Worm (Caenorhabditis elegans) whole organism, early embryonic: Measurements from ENCODE around the gene srxa-16.

Experiments
- B0310.2 ChIP-seq: sonication (generic microtip); optimal IDR thresholded peaks from 2 replicates; lab custom pipeline; 2016; ENCODE audit warnings: mild to moderate bottlenecking, missing genetic modification characterization, missing compliant biosample characterization
- F13C5.2 ChIP-seq: sonication (generic microtip); optimal IDR thresholded peaks from 2 replicates; lab custom pipeline; 2017; ENCODE audit warnings: mild to moderate bottlenecking, missing genetic modification characterization, inconsistent platforms, missing compliant biosample characterization
- aly-1 ChIP-seq: sonication (generic microtip); optimal IDR thresholded peaks from 2 replicates; lab custom pipeline; 2016; ENCODE audit warnings: missing genetic modification characterization, missing compliant biosample characterization
- ama-1 ChIP-seq: fragments of 150-350 bp; optimal IDR thresholded peaks from 2 replicates; lab custom pipeline; 2014
- ceh-13 ChIP-seq: fragments of 200-800 bp; sonication (Bioruptor generic); optimal IDR thresholded peaks from 2 replicates; lab custom pipeline; 2018; ENCODE audit warnings: mild to moderate bottlenecking, missing genetic modification characterization, missing compliant biosample characterization
- ceh-36 ChIP-seq: sonication (generic microtip); optimal IDR thresholded peaks from 2 replicates; lab custom pipeline; 2016; ENCODE audit warnings: missing genetic modification characterization, inconsistent platforms, missing compliant biosample characterization
- ets-7 ChIP-seq: sonication (generic microtip); optimal IDR thresholded peaks from 2 replicates; lab custom pipeline; 2016; ENCODE audit warnings: missing genotype, missing genetic modification characterization, missing compliant biosample characterization
- flt-1 ChIP-seq: fragments of 200-800 bp; sonication (Bioruptor generic); IDR thresholded peaks from 2 replicates; pipeline ENCODE4 v1.3.6; 2022; ENCODE audit warnings: missing genetic modification characterization, missing compliant biosample characterization
- hmbx-1 ChIP-seq: sonication (generic microtip); optimal IDR thresholded peaks from 2 replicates; lab custom pipeline; 2016; ENCODE audit warnings: mild to moderate bottlenecking, missing genetic modification characterization, missing compliant biosample characterization
- hmg-4 ChIP-seq: fragments of 200-800 bp; sonication (Bioruptor generic); optimal IDR thresholded peaks from 2 replicates; lab custom pipeline; 2018; ENCODE audit warnings: mild to moderate bottlenecking, missing genetic modification characterization, missing compliant biosample characterization
- hnd-1 ChIP-seq: sonication (generic microtip); optimal IDR thresholded peaks from 2 replicates; lab custom pipeline; 2016; ENCODE audit warnings: missing genetic modification characterization, missing compliant biosample characterization
- pes-1 ChIP-seq: fragments of 200-800 bp; sonication (Bioruptor generic); IDR thresholded peaks from 2 replicates; pipeline ENCODE4 v1.3.6; 2022; ENCODE audit warnings: missing genetic modification reagents, missing genetic modification characterization, missing compliant biosample characterization
- scrt-1 ChIP-seq: fragments of 200-800 bp; sonication (Bioruptor generic); IDR thresholded peaks from 2 replicates; pipeline ENCODE4 v1.3.6; 2022; ENCODE audit warnings: missing genetic modification characterization, missing compliant biosample characterization
- sea-1 ChIP-seq: fragments of 200-800 bp; sonication (Bioruptor generic); conservative IDR thresholded peaks from 2 replicates; pipeline ENCODE4 v1.3.6; 2022; ENCODE audit warnings: missing genetic modification characterization, missing compliant biosample characterization
- tbx-11 ChIP-seq: fragments of 200-800 bp; sonication (Bioruptor generic); IDR thresholded peaks from 2 replicates; pipeline ENCODE4 v1.3.6; 2022; ENCODE audit warnings: missing genetic modification characterization, missing compliant biosample characterization
- tbx-37 ChIP-seq: fragments of 200-800 bp; sonication (Bioruptor generic); conservative IDR thresholded peaks from 2 replicates; pipeline ENCODE4 v1.3.6; 2022; ENCODE audit warnings: missing genetic modification reagents, missing genetic modification characterization, missing compliant biosample characterization
- tra-4 ChIP-seq: sonication (generic microtip); optimal IDR thresholded peaks from 2 replicates; lab custom pipeline; 2017; ENCODE audit warnings: missing genetic modification characterization, missing compliant biosample characterization

Gene srxa-16

ce11 chrV:16155111-16155510 is 41.0 kb upstream of the srxa-16 start, which contains the start of gene str-97:
Gene str-97 (minus strand): TSS chrV:16155211.
- TF ChIP-seq ets-7 (tag; lab: Kevin White, UChicago) (no peak), tbx-37 (GFP tag; lab: Robert Waterston, UW) (no peak), hnd-1 (tag; lab: Kevin White, UChicago) (no peak), ama-1 (lab: Kevin White, UChicago) (no peak), B0310.2 (no peak), tra-4 (tag; lab: Kevin White, UChicago) (no peak), ceh-36 (no peak), hmbx-1 (no peak), F13C5.2 (tag; lab: Kevin White, UChicago) (no peak), sea-1 (no peak)

ce11 chrV:16153375-16153774 is 39.2 kb upstream of the srxa-16 start, which contains the start of gene str-254:
Gene str-254 (minus strand): TSS chrV:16153475.
- no peak for TF ChIP-seq hmg-4 (GFP tag; lab: Kevin White, UChicago)

ce11 chrV:16148805-16149204 is 34.7 kb upstream of the srxa-16 start, which contains the start of gene F10A3.4:
Gene F10A3.4 (plus strand): TSS chrV:16149105.
- no peak for TF ChIP-seq hmbx-1
- no peak for TF ChIP-seq F13C5.2 (tag; lab: Kevin White, UChicago)
- no peak for TF ChIP-seq ama-1 (lab: Kevin White, UChicago)
- TF ChIP-seq sea-1, result no peak
- no peak for TF ChIP-seq tbx-11 (GFP tag; lab: Robert Waterston, UW)
- TF ChIP-seq scrt-1 (GFP tag; lab: Robert Waterston, UW), result no peak
- TF ChIP-seq B0310.2, result no peak
- TF ChIP-seq flt-1 (GFP tag; lab: Robert Waterston, UW), result no peak
- TF ChIP-seq hmg-4 (GFP tag; lab: Kevin White, UChicago), result no peak
- no peak for TF ChIP-seq pes-1 (GFP tag; lab: Robert Waterston, UW)
- TF ChIP-seq ceh-13 (GFP tag; lab: Kevin White, UChicago), result no peak
- TF ChIP-seq ets-7 (tag; lab: Kevin White, UChicago), result no peak
- no peak for TF ChIP-seq tbx-37 (GFP tag; lab: Robert Waterston, UW)
- TF ChIP-seq tra-4 (tag; lab: Kevin White, UChicago), result no peak
- TF ChIP-seq aly-1 (tag; lab: Kevin White, UChicago), result no peak

DNA sequence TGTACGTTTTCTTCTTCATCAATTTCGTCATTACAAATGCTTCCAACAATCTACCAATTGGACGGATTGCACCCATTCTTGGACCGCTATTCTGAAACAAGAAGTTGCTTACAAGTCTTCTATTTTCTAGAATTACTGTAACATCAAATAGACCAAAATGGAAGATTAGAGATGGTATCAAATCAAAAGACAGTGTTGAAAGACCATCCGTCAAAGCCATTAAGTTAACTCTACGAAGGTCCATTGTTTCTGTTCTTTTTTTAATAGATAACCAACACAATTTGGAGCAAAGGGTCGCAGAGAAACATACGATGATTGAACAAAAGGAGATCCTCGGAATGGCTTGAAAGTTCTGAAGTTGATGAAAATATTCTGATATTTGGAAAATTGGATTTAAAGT is 30.9 kb upstream of the srxa-16 start:
- no peak for TF ChIP-seq tra-4 (tag; lab: Kevin White, UChicago)
- TF ChIP-seq ets-7 (tag; lab: Kevin White, UChicago), result no peak
- no peak for TF ChIP-seq hmbx-1
- TF ChIP-seq ceh-13 (GFP tag; lab: Kevin White, UChicago), result no peak
- TF ChIP-seq pes-1 (GFP tag; lab: Robert Waterston, UW), result no peak

ce11 chrV:16143066-16143581 is 29.0 kb upstream of the srxa-16 start, which contains the start of gene fbxa-88:
Gene fbxa-88 (minus strand): TSS chrV:16143116.
- TF ChIP-seq flt-1 (GFP tag; lab: Robert Waterston, UW) (no peak), ceh-36 (no peak), hnd-1 (tag; lab: Kevin White, UChicago) (no peak), ama-1 (lab: Kevin White, UChicago) (no peak), ceh-13 (GFP tag; lab: Kevin White, UChicago) (no peak), tra-4 (tag; lab: Kevin White, UChicago) (no peak), tbx-11 (GFP tag; lab: Robert Waterston, UW) (no peak)

DNA sequence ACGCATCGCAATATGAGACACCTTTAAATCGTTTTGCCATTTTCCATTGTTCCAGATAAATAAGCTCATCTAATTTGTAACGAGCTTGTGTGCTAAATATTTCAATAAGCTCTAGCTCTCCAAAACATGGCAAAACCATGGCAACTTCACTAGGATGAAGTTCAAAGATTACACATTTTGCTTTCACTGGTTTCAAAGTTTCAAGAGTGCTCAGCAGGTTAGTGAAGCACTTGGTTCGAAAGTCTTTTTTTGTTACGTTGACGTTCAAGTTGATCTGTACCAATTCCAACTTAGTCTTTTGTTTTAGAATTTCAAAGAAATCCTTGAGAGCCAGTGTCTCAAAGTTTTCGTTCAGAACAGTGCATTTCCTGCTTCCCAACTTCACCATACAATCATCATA is 28.2 kb upstream of the srxa-16 start, which contains the start of gene fbxa-18:
Gene fbxa-18, plus strand, starts transcription at position 301 of the 400 bp plus-strand sequence.
- no peak for TF ChIP-seq ceh-13 (GFP tag; lab: Kevin White, UChicago)
- TF ChIP-seq hmg-4 (GFP tag; lab: Kevin White, UChicago), result no peak
- no peak for TF ChIP-seq scrt-1 (GFP tag; lab: Robert Waterston, UW)
- no peak for TF ChIP-seq ets-7 (tag; lab: Kevin White, UChicago)
- TF ChIP-seq tbx-11 (GFP tag; lab: Robert Waterston, UW), result no peak
- no peak for TF ChIP-seq F13C5.2 (tag; lab: Kevin White, UChicago)
- TF ChIP-seq ceh-36, result no peak
- no peak for TF ChIP-seq ama-1 (lab: Kevin White, UChicago)
- TF ChIP-seq sea-1, result no peak
- no peak for TF ChIP-seq B0310.2
- TF ChIP-seq pes-1 (GFP tag; lab: Robert Waterston, UW), result no peak
- no peak for TF ChIP-seq flt-1 (GFP tag; lab: Robert Waterston, UW)
- no peak for TF ChIP-seq hnd-1 (tag; lab: Kevin White, UChicago)
- no peak for TF ChIP-seq tbx-37 (GFP tag; lab: Robert Waterston, UW)
- no peak for TF ChIP-seq hmbx-1

DNA sequence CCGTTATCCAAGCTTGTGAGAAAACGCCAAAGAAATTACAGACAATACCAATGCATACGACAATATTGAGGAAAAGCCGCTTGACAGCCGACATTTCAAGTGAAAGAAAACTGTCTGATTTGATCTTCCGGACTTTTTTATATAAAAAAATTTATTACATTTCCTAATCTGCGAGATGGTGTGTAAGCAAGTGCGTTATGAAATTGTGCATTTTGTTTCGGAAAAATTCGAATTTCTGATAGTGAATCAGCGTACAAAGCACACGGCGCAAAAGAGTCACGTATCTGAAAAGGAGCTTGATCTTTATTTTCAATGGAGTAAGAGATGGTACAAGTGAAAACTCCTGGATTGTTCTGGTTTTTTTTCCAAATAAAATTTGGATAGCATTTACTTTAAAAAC is 26.9 kb upstream of the srxa-16 start, which contains the start of gene clc-32:
Gene clc-32, minus strand, starts transcription at position 101 of the 400 bp plus-strand sequence.
- TF ChIP-seq ets-7 (tag; lab: Kevin White, UChicago), result no peak
- TF ChIP-seq ceh-36, result no peak
- no peak for TF ChIP-seq ama-1 (lab: Kevin White, UChicago)
- no peak for TF ChIP-seq scrt-1 (GFP tag; lab: Robert Waterston, UW)
- TF ChIP-seq pes-1 (GFP tag; lab: Robert Waterston, UW), result no peak

DNA sequence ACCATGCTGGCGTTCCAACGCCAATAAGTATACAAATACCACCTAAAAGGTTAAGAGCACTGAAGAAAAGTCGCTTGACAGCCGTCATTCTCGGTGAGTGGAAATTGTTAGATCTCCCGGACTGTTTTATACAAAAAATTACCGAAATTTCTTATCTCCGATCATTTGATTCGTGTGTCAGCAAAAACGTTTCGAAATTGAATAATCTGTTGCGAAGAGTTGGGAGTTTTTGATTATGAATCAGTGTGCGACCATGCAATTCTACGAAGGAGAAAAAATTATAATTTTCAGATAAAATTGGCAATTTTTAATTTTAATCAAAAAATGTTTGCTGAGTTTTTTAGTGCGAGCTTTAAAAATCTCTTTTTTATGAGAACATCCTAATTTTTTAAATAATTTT is 25.4 kb upstream of the srxa-16 start, which contains the start of gene clc-11:
Gene clc-11, minus strand, starts transcription at position 101 of the 400 bp plus-strand sequence.
- TF ChIP-seq ceh-13 (GFP tag; lab: Kevin White, UChicago) (no peak), F13C5.2 (tag; lab: Kevin White, UChicago) (no peak), aly-1 (tag; lab: Kevin White, UChicago) (no peak), hmbx-1 (no peak), scrt-1 (GFP tag; lab: Robert Waterston, UW) (no peak), B0310.2 (no peak), tbx-37 (GFP tag; lab: Robert Waterston, UW) (no peak), sea-1 (no peak), hmg-4 (GFP tag; lab: Kevin White, UChicago) (no peak)
